Worm (Caenorhabditis elegans) whole organism, L4/young adult: Measurements from ENCODE around the gene rnp-9.

Experiments used
- W03F9.2 ChIP-seq: fragments of 150-350 bp; optimal IDR thresholded peaks from 2 replicates; lab custom pipeline; 2014; ENCODE audit warnings: missing biosample characterization, missing genetic modification characterization
- him-1 ChIP-seq: sonication (generic microtip); optimal IDR thresholded peaks from 2 replicates; lab custom pipeline; 2016; ENCODE audit warnings: missing genotype, missing genetic modification reagents, missing genetic modification characterization, missing compliant biosample characterization

- TF ChIP-seq him-1 (tag; lab: Kevin White, UChicago) (no peak), W03F9.2 (no peak)
These were observed 44.1 kb upstream of the rnp-9 start for ce11 chrX:10123015-10123414.
